Worm (Caenorhabditis elegans): Measurements from ENCODE around the gene nlg-1.

nlg-1 gene

ce11 chrX:13668728-13669127 lies 37.8 kb upstream of the nlg-1 start, which contains the start of gene C04A11.2:
Gene C04A11.2, minus strand, starts transcription at chrX:13668828.
- peak; percentile 65 for TF ChIP-seq ces-1 (GFP tag; optimal IDR thresholded peaks at IDR 0.05)
- TF ChIP-seq sptf-1 (tag; optimal IDR thresholded peaks at IDR 0.05): no peak

ce11 chrX:13666864-13667263 lies 35.9 kb upstream of the nlg-1 start:
- TF ChIP-seq pha-4 (tag; optimal IDR thresholded peaks at IDR 0.05) (no peak), elt-3 (tag; optimal IDR thresholded peaks at IDR 0.05) (no peak), cnd-1 (tag; optimal IDR thresholded peaks at IDR 0.05) (no peak), blmp-1 (tag; optimal IDR thresholded peaks at IDR 0.05) (no peak), nhr-76 (tag; optimal IDR thresholded peaks at IDR 0.05) (no peak), unc-39 (tag; optimal IDR thresholded peaks at IDR 0.05) (no peak), ham-2 (GFP tag; optimal IDR thresholded peaks at IDR 0.05) (no peak), lin-32 (GFP tag; optimal IDR thresholded peaks at IDR 0.05) (no peak)

- TF ChIP-seq ceh-43 (GFP tag; optimal IDR thresholded peaks at IDR 0.05) (peak; percentile 97), unc-39 (tag; optimal IDR thresholded peaks at IDR 0.05) (peak; percentile 97), mep-1 (tag; optimal IDR thresholded peaks at IDR 0.05) (peak; percentile 88), elt-3 (tag; optimal IDR thresholded peaks at IDR 0.05) (peak; percentile 75), snpc-4 (tag; optimal IDR thresholded peaks at IDR 0.05) (no peak), ztf-11 (tag; optimal IDR thresholded peaks at IDR 0.05) (peak; percentile 81), lin-13 (tag; optimal IDR thresholded peaks at IDR 0.05) (peak; percentile 76), mab-5 (tag; optimal IDR thresholded peaks at IDR 0.05) (no peak), drap-1 (GFP tag; optimal IDR thresholded peaks at IDR 0.05) (peak; percentile 100), zip-8 (tag; optimal IDR thresholded peaks at IDR 0.05) (peak; percentile 12), mls-2 (tag; optimal IDR thresholded peaks at IDR 0.05) (peak; percentile 100), tbx-8 (GFP tag; optimal IDR thresholded peaks at IDR 0.05) (peak; percentile 98), flh-1 (GFP tag; optimal IDR thresholded peaks at IDR 0.05) (peak; percentile 96), nhr-76 (tag; optimal IDR thresholded peaks at IDR 0.05) (peak; percentile 7), ceh-39 (tag; optimal IDR thresholded peaks at IDR 0.05) (peak; percentile 55), hlh-1 (tag; optimal IDR thresholded peaks at IDR 0.05) (peak; percentile 78), sem-2 (GFP tag; optimal IDR thresholded peaks at IDR 0.05) (peak; percentile 97), unc-120 (tag; optimal IDR thresholded peaks at IDR 0.05; ENCODE audit: poor library complexity, severe bottlenecking) (peak; percentile 99), sptf-1 (tag; optimal IDR thresholded peaks at IDR 0.05) (peak; percentile 99), nhr-237 (tag; optimal IDR thresholded peaks at IDR 0.05) (peak; percentile 49), unc-62 (GFP tag; optimal IDR thresholded peaks at IDR 0.05) (peak; percentile 76), nhr-2 (tag; optimal IDR thresholded peaks at IDR 0.05) (peak; percentile 44), ces-1 (GFP tag; optimal IDR thresholded peaks at IDR 0.05) (peak; percentile 62), M03D4.4 (tag; optimal IDR thresholded peaks at IDR 0.05) (peak; percentile 98), pha-4 (tag; optimal IDR thresholded peaks at IDR 0.05) (peak; percentile 85), cnd-1 (tag; optimal IDR thresholded peaks at IDR 0.05) (peak; percentile 99), elt-1 (tag; optimal IDR thresholded peaks at IDR 0.05; ENCODE audit: borderline replicate concordance, insufficient read depth) (peak; percentile 37), nhr-12 (tag; optimal IDR thresholded peaks at IDR 0.05) (peak; percentile 93), bed-3 (GFP tag; optimal IDR thresholded peaks at IDR 0.05) (peak; percentile 97), lin-32 (GFP tag; optimal IDR thresholded peaks at IDR 0.05) (peak; percentile 99), ham-2 (GFP tag; optimal IDR thresholded peaks at IDR 0.05) (peak; percentile 97), ceh-83 (GFP tag; optimal IDR thresholded peaks at IDR 0.05) (peak; percentile 99), blmp-1 (tag; optimal IDR thresholded peaks at IDR 0.05) (peak; percentile 45), nhr-28 (tag; optimal IDR thresholded peaks at IDR 0.05) (peak; percentile 88), lsy-2 (tag; optimal IDR thresholded peaks at IDR 0.05) (peak; percentile 34)
These were observed 34.5 kb upstream of the nlg-1 start for ce11 chrX:13665447-13665846.
